In the genomic region with DNA sequence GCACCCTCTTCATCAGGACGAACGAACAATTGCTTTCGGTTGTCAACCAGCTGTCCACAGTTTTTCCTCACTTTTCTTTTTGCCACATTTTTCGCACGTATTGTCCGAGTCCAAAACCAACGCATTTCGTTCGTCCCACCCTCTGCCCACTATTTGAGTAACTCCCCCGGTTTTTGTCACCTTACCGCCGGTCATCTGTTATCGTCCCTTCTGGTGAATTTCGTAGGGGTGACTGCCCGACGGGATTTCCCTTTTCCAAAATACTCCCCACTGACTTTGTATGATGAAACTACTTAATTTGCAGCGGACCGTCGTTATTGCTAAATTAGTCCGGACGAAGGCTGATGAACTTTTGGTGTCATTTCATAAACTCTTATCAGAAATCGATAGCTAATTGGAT, we compare ENCODE assay signal across 2 fruit fly cellular contexts.
A peak's percentile ranks its signal among the peaks of the same experiment; 100 is the strongest.
TF ChIP-seq lines count a peak whose summit lies in the region.

No protein-coding gene starts in this region.

- TF ChIP-seq CTCF in whole organism, embryonic (GFP tag; optimal IDR thresholded peaks at IDR 0.05; lab: Kevin White, UChicago), result no peak

TF ChIP-seq in whole organism, embryonic, 481 proteins besides CTCF, POLR2A, EP300 and RAD21:
- no peak for TF ChIP-seq sug (tag; optimal IDR thresholded peaks at IDR 0.05; lab: Kevin White, UChicago)
- no peak for TF ChIP-seq wor (GFP tag; IDR thresholded peaks at IDR 0.05; lab: Robert Waterston, UW)
- TF ChIP-seq onecut (GFP tag; IDR thresholded peaks at IDR 0.05; lab: Robert Waterston, UW), result peak; percentile 12; the same call in 1 of the 2 replicates
- peak; percentile 16 for TF ChIP-seq Ets65A (GFP tag; lab: Kevin White, UChicago)
- TF ChIP-seq pros (GFP tag; optimal IDR thresholded peaks at IDR 0.05; lab: Kevin White, UChicago), result peak; percentile 50
- peak; percentile 63 for TF ChIP-seq sens (GFP tag; lab: Kevin White, UChicago)
- no peak for TF ChIP-seq CG8359 (GFP tag; optimal IDR thresholded peaks at IDR 0.05; lab: Kevin White, UChicago; ENCODE audit: borderline replicate concordance)

TF ChIP-seq in whole organism, wandering third instar larva, 38 proteins besides CTCF, POLR2A, EP300 and RAD21:
- TF ChIP-seq Rel (GFP tag; optimal IDR thresholded peaks at IDR 0.05; lab: Kevin White, UChicago), result no peak
- peak; percentile 2 for TF ChIP-seq Rel (tag; optimal IDR thresholded peaks at IDR 0.05; lab: Kevin White, UChicago)
- TF ChIP-seq Hr83 (GFP tag; optimal IDR thresholded peaks at IDR 0.05; lab: Kevin White, UChicago; ENCODE audit: poor library complexity, severe bottlenecking), result no peak
